Worm (Caenorhabditis elegans) whole organism, early embryonic: ENCODE results near the gene crh-2.

ENCODE experiments used
- ceh-36 ChIP-seq: sonication (generic microtip); optimal IDR thresholded peaks from 2 replicates; lab custom pipeline; 2016; ENCODE audit warnings: missing genetic modification characterization, inconsistent platforms, missing compliant biosample characterization
- hmbx-1 ChIP-seq: sonication (generic microtip); optimal IDR thresholded peaks from 2 replicates; lab custom pipeline; 2016; ENCODE audit warnings: mild to moderate bottlenecking, missing genetic modification characterization, missing compliant biosample characterization

- TF ChIP-seq ceh-36 (tag; lab: Kevin White, UChicago): no peak
- no peak for TF ChIP-seq hmbx-1
Measured at ce11 chrII:5187469-5187868, at the start of gene crh-2.
